Fruit fly (Drosophila melanogaster) whole organism, pupa: ENCODE data around the gene Cpr72Ec.

Experiments
- CG12605 ChIP-seq: fragments of 200-800 bp; sonication (Bioruptor generic); IDR thresholded peaks from 2 replicates; pipeline ENCODE4 v1.3.6; 2022; ENCODE audit warnings: missing biosample characterization, missing genetic modification characterization
- CG13204 ChIP-seq: fragments of 200-800 bp; sonication (Bioruptor generic); optimal IDR thresholded peaks from 2 replicates; lab custom pipeline; 2018; ENCODE audit warnings: missing biosample characterization, mild to moderate bottlenecking, missing genetic modification characterization, moderate library complexity
- CG15710 ChIP-seq: fragments of 200-800 bp; sonication (Bioruptor generic); optimal IDR thresholded peaks from 2 replicates; lab custom pipeline; 2018; ENCODE audit warnings: missing biosample characterization, mild to moderate bottlenecking, missing genetic modification characterization, moderate library complexity
- CG8159 ChIP-seq: fragments of 200-800 bp; sonication (Bioruptor generic); optimal IDR thresholded peaks from 3 replicates; lab custom pipeline; 2018; ENCODE audit warnings: missing biosample characterization, mild to moderate bottlenecking, missing genetic modification characterization, moderate library complexity
- CG9948 ChIP-seq: fragments of 200-800 bp; sonication (Bioruptor generic); optimal IDR thresholded peaks from 2 replicates; lab custom pipeline; 2018; ENCODE audit warnings: missing biosample characterization, mild to moderate bottlenecking, missing genetic modification characterization, moderate library complexity
- EcR ChIP-seq: fragments of 200-800 bp; sonication (Bioruptor generic); optimal IDR thresholded peaks from 3 replicates; lab custom pipeline; 2019; ENCODE audit warnings: missing biosample characterization, missing genetic modification characterization, mild to moderate bottlenecking, moderate library complexity, missing genetic modification reagents
- Ets98B ChIP-seq: fragments of 200-800 bp; sonication (Bioruptor generic); IDR thresholded peaks from 2 replicates; pipeline ENCODE4 v1.3.6; 2022; ENCODE audit warnings: missing biosample characterization, missing genetic modification characterization
- Pif1B ChIP-seq: fragments of 200-800 bp; sonication (Bioruptor generic); optimal IDR thresholded peaks from 3 replicates; lab custom pipeline; 2016; ENCODE audit warnings: missing biosample characterization, missing genetic modification characterization
- gl ChIP-seq: fragments of 200-800 bp; sonication (Bioruptor generic); optimal IDR thresholded peaks from 2 replicates; lab custom pipeline; 2018; ENCODE audit warnings: missing biosample characterization, mild to moderate bottlenecking, missing genetic modification characterization

DNA sequence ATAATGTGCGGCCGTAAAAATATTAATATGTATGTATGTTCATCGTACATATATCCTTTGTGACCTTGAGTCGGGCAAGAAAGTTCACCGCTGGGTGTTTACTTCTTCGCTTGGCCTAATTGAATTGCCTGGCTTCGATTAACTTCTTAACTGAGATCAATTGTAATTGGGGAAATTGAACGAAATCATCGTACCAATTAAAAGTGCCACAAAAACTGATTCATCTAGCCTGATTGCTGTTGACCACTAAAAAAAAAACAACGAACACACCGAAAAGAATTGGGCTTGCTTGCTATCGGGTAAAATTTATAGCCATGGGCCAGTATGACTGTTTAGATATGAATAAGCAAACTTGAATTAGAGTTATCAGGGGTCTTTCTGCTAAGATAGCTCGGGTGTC, 35.1 kb upstream of the Cpr72Ec start:
- no peak for TF ChIP-seq CG13204
- TF ChIP-seq Pif1B: no peak
- no peak for TF ChIP-seq Ets98B (GFP tag; lab: Robert Waterston, UW)
- no peak for TF ChIP-seq CG15710 (tag; lab: Kevin White, UChicago)
- TF ChIP-seq EcR (GFP tag; lab: Kevin White, UChicago): no peak
- TF ChIP-seq CG12605 (GFP tag; lab: Robert Waterston, UW): no peak
- TF ChIP-seq CG8159 (tag; lab: Kevin White, UChicago): no peak
- no peak for TF ChIP-seq CG9948 (tag; lab: Kevin White, UChicago)
- no peak for TF ChIP-seq gl (tag; lab: Kevin White, UChicago)
